Fruit fly (Drosophila melanogaster) S2 (cell line): ENCODE data around the gene Kaz1-ORFB.

Experiments used
- CG8478 ChIP-seq: fragments of >200 bp; optimal IDR thresholded peaks from 2 replicates; lab custom pipeline; 2018
- CTCF ChIP-seq, 2 experiments: fragments of >200 bp; optimal IDR thresholded peaks; 2 replicates each; lab custom pipeline; 2018

DNA sequence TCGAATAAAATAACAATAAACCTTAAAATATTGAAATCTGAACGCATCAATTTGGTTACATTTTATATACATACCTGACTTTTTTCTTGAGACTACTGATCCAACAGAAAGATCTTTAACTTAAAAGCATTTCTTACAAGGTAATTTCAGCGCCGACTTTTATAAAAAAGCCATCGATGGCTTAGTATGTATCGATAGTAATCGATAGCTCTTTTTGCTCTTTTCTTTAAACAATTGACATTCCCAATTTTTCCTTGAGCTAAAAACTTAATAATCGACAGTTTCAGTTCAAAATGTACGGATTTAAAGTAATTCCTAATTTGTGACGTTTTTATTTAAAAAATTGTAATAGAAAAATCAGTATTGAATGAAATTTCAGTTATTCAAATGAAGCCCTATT, 41.9 kb upstream of the Kaz1-ORFB start:
- TF ChIP-seq CTCF (optimal IDR thresholded peaks at IDR 0.05; lab: Kevin White, UChicago) (no peak), CG8478 (lab: Kevin White, UChicago) (no peak)
